Fruit fly (Drosophila melanogaster): ENCODE results near the gene CalpC.
A peak's percentile ranks its signal among the peaks of the same experiment; 100 is the strongest.

CalpC gene

DNA sequence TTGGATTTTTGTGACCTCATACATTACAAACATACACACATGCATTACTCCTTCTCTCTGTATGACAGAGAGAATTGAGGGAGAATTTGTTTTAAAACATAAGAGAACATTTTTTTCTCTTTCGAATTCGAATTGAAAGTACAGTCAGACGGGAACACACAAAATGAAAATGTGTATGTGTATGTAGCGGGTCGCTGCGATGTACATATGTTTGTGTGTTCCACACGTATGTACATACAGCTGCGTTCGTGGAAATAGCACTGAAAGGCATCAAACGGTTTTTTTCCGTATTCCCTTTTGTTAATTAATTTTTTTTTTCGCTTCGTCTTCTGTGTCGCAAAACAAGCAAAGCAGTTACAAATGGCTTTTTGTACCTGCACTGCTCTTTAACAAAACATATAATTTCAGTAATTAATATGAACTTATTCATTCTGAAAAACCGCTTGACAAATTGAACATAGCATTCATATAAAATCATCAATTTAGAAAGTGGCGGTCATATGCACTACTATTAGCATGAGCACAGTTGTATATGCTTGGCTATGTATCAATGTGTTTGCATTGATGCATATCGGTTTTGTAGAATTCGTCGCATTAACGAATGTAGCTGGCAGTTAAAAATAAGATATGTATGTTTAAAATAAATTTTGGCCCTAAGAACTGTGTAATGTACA is 7.2 kb downstream of the CalpC start (continued):
- TF ChIP-seq gt (GFP tag; IDR thresholded peaks at IDR 0.05) (peak; percentile 84), CG9817 (tag; optimal IDR thresholded peaks at IDR 0.05) (peak; percentile 94), ttk (GFP tag; IDR thresholded peaks at IDR 0.05) (peak; percentile 90), CG4707 (GFP tag; optimal IDR thresholded peaks at IDR 0.05) (peak; percentile 88), CG6683 (GFP tag; optimal IDR thresholded peaks at IDR 0.05) (peak; percentile 90), CG11723 (GFP tag; optimal IDR thresholded peaks at IDR 0.05) (peak; percentile 94), CG4404 (GFP tag; IDR thresholded peaks at IDR 0.05) (peak; percentile 92), lbe (GFP tag; optimal IDR thresholded peaks at IDR 0.05) (peak; percentile 89), CG17328 (GFP tag; IDR thresholded peaks at IDR 0.05) (peak; percentile 88), CG10147 (GFP tag; optimal IDR thresholded peaks at IDR 0.05) (peak; percentile 98), Nf-YA (GFP tag; IDR thresholded peaks at IDR 0.05) (peak; percentile 86), Six4 (GFP tag; optimal IDR thresholded peaks at IDR 0.05) (peak; percentile 92), CG7786 (GFP tag; optimal IDR thresholded peaks at IDR 0.05) (peak; percentile 96), CG2712 (tag; optimal IDR thresholded peaks at IDR 0.05) (peak; percentile 98), CG2202 (tag; optimal IDR thresholded peaks at IDR 0.05) (peak; percentile 94), CG11085 (GFP tag; IDR thresholded peaks at IDR 0.05) (peak; percentile 86), row (GFP tag; IDR thresholded peaks at IDR 0.05) (peak; percentile 95), YL-1 (GFP tag; optimal IDR thresholded peaks at IDR 0.05) (peak; percentile 91), CG10274 (GFP tag; optimal IDR thresholded peaks at IDR 0.05) (peak; percentile 89), gsb (GFP tag; IDR thresholded peaks at IDR 0.05) (peak; percentile 81; the same call in 1 of the 2 replicates), Rx (GFP tag; IDR thresholded peaks at IDR 0.05) (peak; percentile 85), CG4282 (GFP tag; optimal IDR thresholded peaks at IDR 0.05) (peak; percentile 70), Mrtf (GFP tag; IDR thresholded peaks at IDR 0.05) (peak; percentile 90), slou (GFP tag; optimal IDR thresholded peaks at IDR 0.05) (peak; percentile 87), sug (tag; optimal IDR thresholded peaks at IDR 0.05) (peak; percentile 95), Hr39 (optimal IDR thresholded peaks at IDR 0.05) (no peak), Doc3 (GFP tag; IDR thresholded peaks at IDR 0.05; ENCODE audit: partially characterized antibody) (no peak), CG14050 (GFP tag; IDR thresholded peaks at IDR 0.05) (peak; percentile 89), wek (GFP tag; optimal IDR thresholded peaks at IDR 0.05) (peak; percentile 84), D19A (tag; optimal IDR thresholded peaks at IDR 0.05) (peak; percentile 95), Doc2 (GFP tag; IDR thresholded peaks at IDR 0.05) (no peak), tna (GFP tag; IDR thresholded peaks at IDR 0.05; ENCODE audit: partially characterized antibody) (no peak), stc (GFP tag; IDR thresholded peaks at IDR 0.05) (peak; percentile 91), Myb (GFP tag; optimal IDR thresholded peaks at IDR 0.05) (peak; percentile 85), Dfd (GFP tag; optimal IDR thresholded peaks at IDR 0.05) (no peak), Nf-YB (GFP tag; optimal IDR thresholded peaks at IDR 0.05) (peak; percentile 86), CG3281 (GFP tag; optimal IDR thresholded peaks at IDR 0.05) (peak; percentile 97), CG10462 (GFP tag; optimal IDR thresholded peaks at IDR 0.05) (peak; percentile 88), tio (GFP tag; optimal IDR thresholded peaks at IDR 0.05) (peak; percentile 95)

DNA sequence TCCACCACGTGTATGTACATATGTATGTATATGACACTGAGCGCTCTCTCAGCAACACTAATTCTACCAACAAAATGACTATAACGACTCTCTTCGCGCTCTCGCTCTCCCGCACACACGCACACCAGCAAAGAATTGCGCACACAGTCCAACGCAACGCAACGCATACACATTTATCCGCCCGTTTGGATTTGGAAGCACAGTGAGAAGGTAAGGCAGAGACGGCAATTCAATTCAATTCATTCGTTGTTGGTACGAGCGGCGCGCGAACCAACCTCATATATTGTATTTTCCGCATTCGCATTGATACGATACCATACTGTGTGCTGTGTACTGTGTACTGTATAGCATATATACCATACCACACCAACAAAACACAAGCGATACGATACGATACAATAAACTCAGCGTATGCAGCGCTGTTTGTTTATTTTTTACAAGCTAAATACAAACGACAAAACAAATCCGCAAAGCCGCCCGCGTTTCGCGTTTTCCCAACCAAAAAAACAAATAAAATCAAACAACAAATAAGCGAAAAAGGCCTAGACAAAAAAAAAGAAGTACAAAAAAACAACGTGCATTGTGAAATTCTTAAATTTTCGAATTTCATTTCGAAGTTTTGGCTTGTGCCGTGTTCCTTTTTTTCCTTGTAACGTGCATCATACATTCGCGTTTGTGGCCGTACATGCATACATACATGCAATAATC is 8.0 kb downstream of the CalpC start, which contains the start of the genes CG9921 and Dsp1:
TSS of gene CG9921 (minus strand) at position 167 of the 708 bp plus-strand sequence.
TSS of gene Dsp1 (plus strand) at position 179 of the 708 bp plus-strand sequence.
- no peak for TF ChIP-seq CG3407 (GFP tag; optimal IDR thresholded peaks at IDR 0.05)
- no peak for TF ChIP-seq CG10979 (tag; optimal IDR thresholded peaks at IDR 0.05)
- no peak for TF ChIP-seq Mrtf (GFP tag; IDR thresholded peaks at IDR 0.05)
- TF ChIP-seq CG2712 (tag; optimal IDR thresholded peaks at IDR 0.05), result no peak
- TF ChIP-seq Abd-B (GFP tag; optimal IDR thresholded peaks at IDR 0.05), result no peak
- TF ChIP-seq CG2889 (GFP tag; IDR thresholded peaks at IDR 0.05), result no peak
- 0 out of 2 replicates have a peak, but pooled peaks have one; percentile 6 for TF ChIP-seq CG3847 (GFP tag; IDR thresholded peaks at IDR 0.05)
- no peak for TF ChIP-seq nerfin-2 (GFP tag; IDR thresholded peaks at IDR 0.05; ENCODE audit: partially characterized antibody)
- no peak for TF ChIP-seq bowl (GFP tag; IDR thresholded peaks at IDR 0.05)
- TF ChIP-seq CG7556 (GFP tag; optimal IDR thresholded peaks at IDR 0.05), result no peak
- TF ChIP-seq CG4854 (GFP tag; optimal IDR thresholded peaks at IDR 0.05), result no peak
- no peak for TF ChIP-seq CG15011 (GFP tag; optimal IDR thresholded peaks at IDR 0.05)
- no peak for TF ChIP-seq Sox102F (GFP tag; optimal IDR thresholded peaks at IDR 0.05)
- no peak for TF ChIP-seq fu2 (GFP tag; optimal IDR thresholded peaks at IDR 0.05)
